Fruit fly (Drosophila melanogaster) whole organism, embryonic: ENCODE measurements around the gene Tengl3.

ENCODE experiments used
- Atf3 ChIP-seq: fragments of 200-800 bp; sonication (Bioruptor generic); optimal IDR thresholded peaks from 3 replicates; lab custom pipeline; 2016; ENCODE audit warnings: missing biosample characterization, missing genetic modification characterization
- B-H2 ChIP-seq: fragments of 200-800 bp; sonication (Bioruptor generic); optimal IDR thresholded peaks from 2 replicates; lab custom pipeline; 2018; ENCODE audit warnings: missing biosample characterization, mild to moderate bottlenecking, missing genetic modification characterization
- CG12391 ChIP-seq: fragments of 200-800 bp; sonication (Bioruptor generic); optimal IDR thresholded peaks from 3 replicates; lab custom pipeline; 2018; ENCODE audit warnings: missing biosample characterization, mild to moderate bottlenecking, missing genetic modification characterization, moderate library complexity
- CG13296 ChIP-seq: fragments of 200-800 bp; sonication (Bioruptor generic); optimal IDR thresholded peaks from 3 replicates; lab custom pipeline; 2018; ENCODE audit warnings: missing biosample characterization, mild to moderate bottlenecking, missing genetic modification characterization
- CG14441 ChIP-seq: fragments of 200-800 bp; sonication (Bioruptor generic); IDR thresholded peaks from 2 replicates; pipeline ENCODE4 v1.3.6; 2022; ENCODE audit warnings: missing biosample characterization, missing genetic modification characterization
- CG18011 ChIP-seq: fragments of 200-800 bp; sonication (Bioruptor generic); optimal IDR thresholded peaks from 2 replicates; lab custom pipeline; 2017; ENCODE audit warnings: missing biosample characterization, missing genetic modification characterization, mild to moderate bottlenecking, moderate library complexity, missing genotype
- CG18599 ChIP-seq: fragments of 200-800 bp; sonication (Bioruptor generic); optimal IDR thresholded peaks from 3 replicates; lab custom pipeline; 2017; ENCODE audit warnings: missing biosample characterization, missing genetic modification characterization, mild to moderate bottlenecking, moderate library complexity, missing genetic modification reagents
- CG2129 ChIP-seq: fragments of 200-800 bp; sonication (Bioruptor generic); IDR thresholded peaks from 2 replicates; pipeline ENCODE4 v1.3.6; 2022; ENCODE audit warnings: missing biosample characterization, missing genetic modification characterization; ENCODE audit not compliant: partially characterized antibody
- CG2678 ChIP-seq: fragments of 200-800 bp; sonication (Bioruptor generic); optimal IDR thresholded peaks from 3 replicates; lab custom pipeline; 2019; ENCODE audit warnings: missing biosample characterization, mild to moderate bottlenecking, missing genetic modification characterization, moderate library complexity
- CG31224 ChIP-seq: fragments of 200-800 bp; sonication (Bioruptor generic); IDR thresholded peaks from 2 replicates; pipeline ENCODE4 v1.3.6; 2022; ENCODE audit warnings: missing biosample characterization, missing genetic modification characterization
- CG32772 ChIP-seq: fragments of 200-800 bp; sonication (Bioruptor generic); IDR thresholded peaks from 2 replicates; pipeline ENCODE4 v1.3.6; 2022; ENCODE audit warnings: missing biosample characterization, missing genetic modification characterization
- D ChIP-seq, 2 experiments: fragments of 200-800 bp in 1 of 2; fragments of >200 bp in 1 of 2; sonication (Bioruptor generic) in 1 of 2; optimal IDR thresholded peaks; 2 replicates in 1 of 2; 3 replicates in 1 of 2; lab custom pipeline; 2017; ENCODE audit warnings: mild to moderate bottlenecking in 1 of 2, missing biosample characterization in 1 of 2, missing genetic modification characterization in 1 of 2, missing genetic modification reagents in 1 of 2
- D19B ChIP-seq: fragments of 200-800 bp; sonication (Bioruptor generic); optimal IDR thresholded peaks from 2 replicates; lab custom pipeline; 2017; ENCODE audit warnings: missing biosample characterization, mild to moderate bottlenecking, missing genetic modification characterization
- Dll ChIP-seq: fragments of 200-800 bp; sonication (Bioruptor generic); IDR thresholded peaks from 4 replicates; pipeline ENCODE4 v1.3.6; 2022; ENCODE audit warnings: missing biosample characterization, missing genetic modification characterization; ENCODE audit not compliant: partially characterized antibody
- E2f2 ChIP-seq: fragments of 200-800 bp; sonication (Bioruptor generic); IDR thresholded peaks from 2 replicates; pipeline ENCODE4 v1.3.6; 2022; ENCODE audit warnings: missing biosample characterization, missing genetic modification characterization
- GATAe ChIP-seq: fragments of 200-800 bp; sonication (Bioruptor generic); conservative IDR thresholded peaks from 2 replicates; pipeline ENCODE4 v1.3.6; 2022; ENCODE audit warnings: missing biosample characterization, missing genetic modification characterization
- MESR4 ChIP-seq: fragments of 200-800 bp; sonication (Bioruptor generic); optimal IDR thresholded peaks from 2 replicates; lab custom pipeline; 2018; ENCODE audit warnings: missing biosample characterization, mild to moderate bottlenecking, missing genetic modification characterization, moderate library complexity
- MTF-1 ChIP-seq: fragments of 200-800 bp; sonication (Bioruptor generic); optimal IDR thresholded peaks from 2 replicates; lab custom pipeline; 2018; ENCODE audit warnings: missing biosample characterization, mild to moderate bottlenecking, missing genetic modification characterization, borderline replicate concordance
- Med ChIP-seq: fragments of 200-800 bp; sonication (Bioruptor generic); peaks from one replicate; lab custom pipeline; 2016; ENCODE audit warnings: missing biosample characterization, missing genetic modification characterization, mild to moderate bottlenecking, inconsistent platforms, moderate library complexity
- Scr ChIP-seq: fragments of 200-800 bp; sonication (Bioruptor generic); IDR thresholded peaks from 2 replicates; pipeline ENCODE4 v1.3.6; 2022; ENCODE audit warnings: missing biosample characterization, missing genetic modification characterization; ENCODE audit not compliant: partially characterized antibody
- Stat92E ChIP-seq, 3 experiments: fragments of >200 bp in 2 of 3; fragments of 200-800 bp in 1 of 3; sonication (Bioruptor generic) in 1 of 3; optimal IDR thresholded peaks; 2 replicates each; lab custom pipeline; 2017 to 2019; ENCODE audit warnings: missing biosample characterization in 3 of 3, missing genetic modification characterization in 3 of 3, mild to moderate bottlenecking in 1 of 3, moderate library complexity in 1 of 3
- YL-1 ChIP-seq: fragments of 200-800 bp; sonication (Bioruptor generic); optimal IDR thresholded peaks from 3 replicates; lab custom pipeline; 2017; ENCODE audit warnings: missing biosample characterization, mild to moderate bottlenecking, missing genetic modification characterization
- crp ChIP-seq, 2 experiments: fragments of 200-800 bp; sonication (Bioruptor generic); optimal IDR thresholded peaks; 2 replicates in 1 of 2; 3 replicates in 1 of 2; lab custom pipeline; 2017; ENCODE audit warnings: missing biosample characterization in 2 of 2, missing genetic modification characterization in 2 of 2, mild to moderate bottlenecking in 1 of 2, moderate library complexity in 1 of 2
- danr ChIP-seq: fragments of 200-800 bp; sonication (Bioruptor generic); IDR thresholded peaks from 2 replicates; pipeline ENCODE4 v1.3.6; 2022; ENCODE audit warnings: missing biosample characterization, missing genetic modification characterization
- ewg ChIP-seq: fragments of 200-800 bp; sonication (Bioruptor generic); optimal IDR thresholded peaks from 3 replicates; lab custom pipeline; 2017; ENCODE audit warnings: mild to moderate bottlenecking, missing biosample characterization, missing genetic modification reagents, missing genetic modification characterization
- gcm2 ChIP-seq: fragments of 200-800 bp; sonication (Bioruptor generic); optimal IDR thresholded peaks from 2 replicates; lab custom pipeline; 2016; ENCODE audit warnings: missing biosample characterization, missing genetic modification characterization
- h ChIP-seq: fragments of >200 bp; optimal IDR thresholded peaks from 2 replicates; lab custom pipeline; 2017
- hb ChIP-seq: fragments of 200-800 bp; sonication (Bioruptor generic); IDR thresholded peaks from 3 replicates; pipeline ENCODE4 v1.3.6; 2022; ENCODE audit warnings: missing biosample characterization, missing genetic modification characterization; ENCODE audit not compliant: partially characterized antibody
- lilli ChIP-seq: fragments of 200-800 bp; sonication (Bioruptor generic); optimal IDR thresholded peaks from 3 replicates; lab custom pipeline; 2016; ENCODE audit warnings: missing biosample characterization, missing genetic modification characterization
- nmo ChIP-seq: fragments of 200-800 bp; sonication (Bioruptor generic); optimal IDR thresholded peaks from 2 replicates; lab custom pipeline; 2018; ENCODE audit warnings: missing biosample characterization, mild to moderate bottlenecking, missing genetic modification characterization, moderate library complexity
- odd ChIP-seq: fragments of 200-800 bp; sonication (Bioruptor generic); optimal IDR thresholded peaks from 2 replicates; lab custom pipeline; 2017; ENCODE audit warnings: missing biosample characterization, mild to moderate bottlenecking, missing genetic modification characterization
- row ChIP-seq: fragments of 200-800 bp; sonication (Bioruptor generic); IDR thresholded peaks from 3 replicates; pipeline ENCODE4 v1.3.6; 2022; ENCODE audit warnings: missing biosample characterization, missing genetic modification characterization
- schlank ChIP-seq: fragments of 200-800 bp; sonication (Bioruptor generic); optimal IDR thresholded peaks from 2 replicates; lab custom pipeline; 2018; ENCODE audit warnings: missing biosample characterization, mild to moderate bottlenecking, missing genetic modification characterization
- sens ChIP-seq: fragments of 200-800 bp; sonication (Bioruptor generic); peaks from one replicate; lab custom pipeline; 2016; ENCODE audit warnings: missing biosample characterization, missing genetic modification characterization
- sob ChIP-seq: fragments of 200-800 bp; sonication (Bioruptor generic); IDR thresholded peaks from 2 replicates; pipeline ENCODE4 v1.3.6; 2022; ENCODE audit warnings: missing biosample characterization, missing genetic modification characterization

Tengl3 gene

DNA sequence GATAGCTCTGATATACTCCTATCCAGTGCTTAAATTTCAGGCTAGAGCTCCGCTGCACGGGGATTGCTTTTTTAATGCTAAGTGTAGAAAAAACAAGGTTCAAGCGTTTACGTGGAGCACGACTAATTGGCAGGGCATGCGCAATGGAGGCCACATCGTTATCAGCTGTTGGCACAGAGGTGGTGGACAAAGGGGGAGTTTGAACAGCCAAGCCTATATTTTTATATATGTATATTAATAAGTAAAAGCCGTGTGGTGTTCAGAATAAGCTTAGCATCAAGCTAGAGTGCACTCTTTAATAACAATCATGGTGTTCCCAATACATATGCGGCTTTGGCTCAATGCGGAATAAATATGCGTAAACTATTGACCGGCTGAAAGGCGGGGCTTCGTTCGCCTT, 25.6 kb downstream of the Tengl3 start, which contains the start of gene CG15385:
Gene CG15385, minus strand, starts transcription at position 94 of the 400 bp plus-strand sequence.
- TF ChIP-seq CG31224 (GFP tag; lab: Robert Waterston, UW) (no peak), sob (GFP tag; lab: Robert Waterston, UW) (no peak), Atf3 (GFP tag; lab: Kevin White, UChicago) (no peak), Med (peak; percentile 70), Stat92E (GFP tag; optimal IDR thresholded peaks at IDR 0.05; lab: Kevin White, UChicago) (no peak), ewg (GFP tag; lab: Kevin White, UChicago) (peak; percentile 96), B-H2 (no peak), nmo (GFP tag; lab: Kevin White, UChicago) (no peak), CG14441 (GFP tag; lab: Robert Waterston, UW) (no peak), crp (GFP tag; optimal IDR thresholded peaks at IDR 0.05; lab: Kevin White, UChicago) (peak in 1 of 2 experiments; percentile 68), CG12391 (no peak), gcm2 (GFP tag; lab: Kevin White, UChicago) (no peak), CG32772 (GFP tag; lab: Robert Waterston, UW) (no peak), Dll (GFP tag; lab: Robert Waterston, UW) (no peak), MTF-1 (GFP tag; lab: Kevin White, UChicago) (no peak), row (GFP tag; lab: Robert Waterston, UW) (peak; percentile 49; the same call in 2 of the 3 replicates), hb (GFP tag; lab: Robert Waterston, UW) (no peak), MESR4 (GFP tag; lab: Kevin White, UChicago) (peak; percentile 11), E2f2 (GFP tag; lab: Robert Waterston, UW) (no peak), D (optimal IDR thresholded peaks at IDR 0.05; lab: Kevin White, UChicago) (no peak), D (GFP tag; optimal IDR thresholded peaks at IDR 0.05; lab: Kevin White, UChicago) (no peak), CG18599 (GFP tag; lab: Kevin White, UChicago) (peak; percentile 3), CG18011 (no peak), YL-1 (GFP tag; lab: Kevin White, UChicago) (no peak), Scr (GFP tag; lab: Robert Waterston, UW) (no peak)

- no peak for TF ChIP-seq odd (GFP tag; lab: Kevin White, UChicago)
- no peak for TF ChIP-seq schlank (tag; lab: Kevin White, UChicago)
- peak; percentile 7 for TF ChIP-seq Med
- no peak for TF ChIP-seq CG2129 (GFP tag; lab: Robert Waterston, UW)
- peak; percentile 28 for TF ChIP-seq CG2678 (tag; lab: Kevin White, UChicago)
- no peak for TF ChIP-seq h (lab: Kevin White, UChicago)
- TF ChIP-seq GATAe (GFP tag; lab: Robert Waterston, UW), result no peak
- peak; percentile 3 for TF ChIP-seq CG13296 (GFP tag; lab: Kevin White, UChicago)
Measured at dm6 chr2L:2209002-2209401, 29.0 kb downstream of the Tengl3 start, which contains the start of gene CG33124. CG33124 (minus strand) TSS chr2L:2209102.

DNA sequence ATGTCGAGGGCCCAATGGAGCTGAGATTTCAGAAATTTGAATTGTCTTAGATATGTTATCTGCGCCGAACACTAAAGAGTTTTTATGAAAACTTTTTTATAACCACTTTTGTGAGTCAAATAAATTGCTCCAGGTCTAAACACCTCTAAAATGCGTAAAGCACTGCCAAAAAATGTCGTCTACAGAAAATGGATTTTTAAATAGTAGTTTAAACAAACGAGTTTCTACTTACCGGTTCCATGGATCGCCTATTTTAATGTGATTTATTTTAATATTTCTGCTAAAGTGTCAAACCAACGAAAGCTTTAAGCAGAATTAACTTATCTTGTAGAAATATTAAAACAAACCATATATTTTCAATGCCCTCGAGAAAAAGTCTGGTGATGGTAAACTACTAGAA, 32.0 kb downstream of the Tengl3 start, which contains the start of gene CG31668:
Gene CG31668, minus strand, starts transcription at position 101 of the 400 bp plus-strand sequence.
- TF ChIP-seq danr (GFP tag; lab: Robert Waterston, UW), result no peak
- no peak for TF ChIP-seq lilli
- TF ChIP-seq D19B, result no peak
- peak; percentile 62 for TF ChIP-seq sens
